Fruit fly (Drosophila melanogaster): Measurements from ENCODE around the gene Rb97D.

Gene Rb97D

DNA sequence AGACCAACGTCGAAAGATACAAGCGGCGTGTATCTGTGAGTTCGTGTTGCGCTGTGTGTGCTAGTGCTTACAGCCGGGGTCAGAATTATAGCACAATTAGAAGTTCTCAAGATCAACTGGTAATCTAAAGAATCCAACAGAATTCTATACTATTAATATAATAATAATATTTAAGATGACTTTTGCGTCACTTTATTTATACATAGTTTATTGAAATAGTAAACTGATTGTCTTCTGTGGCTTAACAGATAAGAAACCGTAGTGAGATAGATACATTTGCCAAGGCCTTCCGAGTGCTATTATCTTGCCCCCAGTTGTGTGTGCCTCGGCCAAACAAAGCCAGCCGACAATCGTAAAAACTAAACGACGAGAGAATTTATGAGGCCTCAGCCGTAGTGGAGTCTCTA lies 10.7 kb upstream of the Rb97D start (continued):
- no peak for TF ChIP-seq Scr (GFP tag; IDR thresholded peaks at IDR 0.05; ENCODE audit: partially characterized antibody)
- TF ChIP-seq CG17385 (GFP tag; optimal IDR thresholded peaks at IDR 0.05): peak; percentile 49
- TF ChIP-seq CG18011 (GFP tag; optimal IDR thresholded peaks at IDR 0.05): no peak
- TF ChIP-seq crol (GFP tag; IDR thresholded peaks at IDR 0.05): no peak
- no peak for TF ChIP-seq kay (GFP tag; optimal IDR thresholded peaks at IDR 0.05)
- TF ChIP-seq CG7271 (tag; optimal IDR thresholded peaks at IDR 0.05): no peak
- TF ChIP-seq Vsx1 (GFP tag; optimal IDR thresholded peaks at IDR 0.05): peak; percentile 56
- TF ChIP-seq Dbx (GFP tag; IDR thresholded peaks at IDR 0.05): no peak
- TF ChIP-seq gfzf (GFP tag; optimal IDR thresholded peaks at IDR 0.05): no peak
- peak; percentile 38; the same call in 1 of the 2 replicates for TF ChIP-seq CG10366 (GFP tag; IDR thresholded peaks at IDR 0.05)
- TF ChIP-seq CG1647 (GFP tag; optimal IDR thresholded peaks at IDR 0.05): no peak
- peak; percentile 27 for TF ChIP-seq Ets97D (GFP tag; optimal IDR thresholded peaks at IDR 0.05)
- peak in 1 of 2 experiments; percentile 37 for TF ChIP-seq dpn (GFP tag; optimal IDR thresholded peaks at IDR 0.05)
- TF ChIP-seq Med (GFP tag): peak; percentile 75
- peak; percentile 85 for TF ChIP-seq gem (tag; optimal IDR thresholded peaks at IDR 0.05)
- no peak for TF ChIP-seq CG13894 (tag; optimal IDR thresholded peaks at IDR 0.05)
- TF ChIP-seq hb (GFP tag; IDR thresholded peaks at IDR 0.05; ENCODE audit: partially characterized antibody): no peak
- TF ChIP-seq Fer3 (tag; optimal IDR thresholded peaks at IDR 0.05): peak; percentile 39
- TF ChIP-seq CG12236 (GFP tag; optimal IDR thresholded peaks at IDR 0.05): no peak
- peak; percentile 47; the same call in 1 of the 2 replicates for TF ChIP-seq CG9215 (GFP tag; IDR thresholded peaks at IDR 0.05)
- TF ChIP-seq CG3726 (GFP tag; IDR thresholded peaks at IDR 0.05): no peak
- no peak for TF ChIP-seq CG3838 (GFP tag; optimal IDR thresholded peaks at IDR 0.05)
- no peak for TF ChIP-seq HLH4C (GFP tag; IDR thresholded peaks at IDR 0.05; ENCODE audit: partially characterized antibody)
- TF ChIP-seq dm (GFP tag; optimal IDR thresholded peaks at IDR 0.05): no peak
- TF ChIP-seq Hr39 (optimal IDR thresholded peaks at IDR 0.05): no peak
- no peak for TF ChIP-seq cato (GFP tag; optimal IDR thresholded peaks at IDR 0.05; ENCODE audit: borderline replicate concordance)
- no peak for TF ChIP-seq B-H2 (GFP tag; optimal IDR thresholded peaks at IDR 0.05)
- TF ChIP-seq CG17802 (tag; optimal IDR thresholded peaks at IDR 0.05): no peak
- no peak for TF ChIP-seq CG3847 (GFP tag; IDR thresholded peaks at IDR 0.05)
- no peak for TF ChIP-seq ham (GFP tag; IDR thresholded peaks at IDR 0.05)
- no peak for TF ChIP-seq Atf3 (GFP tag; optimal IDR thresholded peaks at IDR 0.05)
- no peak for TF ChIP-seq ken (GFP tag; IDR thresholded peaks at IDR 0.05)
- no peak for TF ChIP-seq repo (GFP tag; optimal IDR thresholded peaks at IDR 0.05)
- no peak for TF ChIP-seq seq (GFP tag; IDR thresholded peaks at IDR 0.05)
- TF ChIP-seq Kr (GFP tag; optimal IDR thresholded peaks at IDR 0.05): peak; percentile 79
- TF ChIP-seq CHES-1-like (GFP tag; optimal IDR thresholded peaks at IDR 0.05): no peak
- TF ChIP-seq CG12104 (GFP tag; optimal IDR thresholded peaks at IDR 0.05): peak; percentile 38
- no peak for TF ChIP-seq zen2 (GFP tag; IDR thresholded peaks at IDR 0.05; ENCODE audit: partially characterized antibody)
- peak; percentile 18 to 70 for TF ChIP-seq Hr51 (GFP tag; optimal IDR thresholded peaks at IDR 0.05)
- TF ChIP-seq sisA (GFP tag; IDR thresholded peaks at IDR 0.05): 0 out of 2 replicates have a peak, but pooled peaks have one; percentile 24
- peak; percentile 64 for TF ChIP-seq tap (tag; optimal IDR thresholded peaks at IDR 0.05)
- TF ChIP-seq CG4328 (GFP tag; optimal IDR thresholded peaks at IDR 0.05): peak; percentile 55
- TF ChIP-seq D19A (tag; optimal IDR thresholded peaks at IDR 0.05): peak; percentile 78
- no peak for TF ChIP-seq ab (GFP tag; optimal IDR thresholded peaks at IDR 0.05)
- TF ChIP-seq odd (GFP tag; optimal IDR thresholded peaks at IDR 0.05): peak; percentile 41
- TF ChIP-seq C15 (GFP tag; IDR thresholded peaks at IDR 0.05): no peak
- no peak for TF ChIP-seq Antp (GFP tag; optimal IDR thresholded peaks at IDR 0.05)
- peak; percentile 66 for TF ChIP-seq tio (GFP tag; optimal IDR thresholded peaks at IDR 0.05)
- peak; percentile 73 for TF ChIP-seq fd96Cb (tag; optimal IDR thresholded peaks at IDR 0.05)
- TF ChIP-seq CG7556 (GFP tag; optimal IDR thresholded peaks at IDR 0.05): peak; percentile 78
- TF ChIP-seq gsb-n (tag; optimal IDR thresholded peaks at IDR 0.05): peak; percentile 88
